Fruit fly (Drosophila melanogaster): ENCODE results near the gene CG12355.

The CG12355 gene

dm6 chr3L:15500813-15501645 is 5.7 kb upstream of the CG12355 start, which contains the start of gene CG7272:
Gene CG7272, plus strand, starts transcription at chr3L:15500938.
- peak; percentile 58; the same call in 1 of the 2 replicates for TF ChIP-seq Ets98B (GFP tag; IDR thresholded peaks at IDR 0.05)
- TF ChIP-seq CG4496 (GFP tag; IDR thresholded peaks at IDR 0.05), result peak; percentile 57; the same call in 2 of the 3 replicates
- TF ChIP-seq D1 (tag; optimal IDR thresholded peaks at IDR 0.05), result peak; percentile 0
- 0 out of 2 replicates have a peak, but pooled peaks have one; percentile 25 for TF ChIP-seq CG12605 (GFP tag; IDR thresholded peaks at IDR 0.05)
- peak; percentile 60; the same call in 1 of the 3 replicates for TF ChIP-seq fd96Ca (GFP tag; IDR thresholded peaks at IDR 0.05)
- TF ChIP-seq rn (GFP tag; IDR thresholded peaks at IDR 0.05), result no peak
- TF ChIP-seq CG13204 (GFP tag; optimal IDR thresholded peaks at IDR 0.05), result no peak
- TF ChIP-seq CG15710 (tag; optimal IDR thresholded peaks at IDR 0.05), result peak; percentile 3
- TF ChIP-seq CG32121 (GFP tag; IDR thresholded peaks at IDR 0.05), result peak; percentile 49; the same call in 1 of the 2 replicates
- TF ChIP-seq EcR (GFP tag; optimal IDR thresholded peaks at IDR 0.05), result peak; percentile 44
- peak; percentile 42 for TF ChIP-seq CG8301 (tag; optimal IDR thresholded peaks at IDR 0.05)

- TF ChIP-seq fd96Ca (GFP tag; IDR thresholded peaks at IDR 0.05) (no peak), CG15710 (tag; optimal IDR thresholded peaks at IDR 0.05) (peak; percentile 7), Pif1B (GFP tag; optimal IDR thresholded peaks at IDR 0.05) (no peak), Ets98B (GFP tag; IDR thresholded peaks at IDR 0.05) (no peak), gl (tag; optimal IDR thresholded peaks at IDR 0.05) (no peak), CG14655 (GFP tag; optimal IDR thresholded peaks at IDR 0.05) (no peak), CG17806 (tag; optimal IDR thresholded peaks at IDR 0.05) (no peak), CG13204 (GFP tag; optimal IDR thresholded peaks at IDR 0.05) (no peak)
Measured at dm6 chr3L:15498745-15499144, 3.4 kb upstream of the CG12355 start, which contains the start of gene CG7275. Gene CG7275, plus strand, starts transcription at chr3L:15498959.

- no peak for TF ChIP-seq CG13204 (GFP tag; optimal IDR thresholded peaks at IDR 0.05)
- no peak for TF ChIP-seq gl (tag; optimal IDR thresholded peaks at IDR 0.05)
- TF ChIP-seq CG34367 (tag; optimal IDR thresholded peaks at IDR 0.05), result no peak
- no peak for TF ChIP-seq CG14655 (GFP tag; optimal IDR thresholded peaks at IDR 0.05)
- TF ChIP-seq fd96Ca (GFP tag; IDR thresholded peaks at IDR 0.05), result no peak
- no peak for TF ChIP-seq CG9948 (tag; optimal IDR thresholded peaks at IDR 0.05)
Measured at dm6 chr3L:15497902-15498301, 2.6 kb upstream of the CG12355 start, which contains the start of gene CG7276. Gene CG7276, plus strand, starts transcription at chr3L:15498202.

- TF ChIP-seq CG9948 (tag; optimal IDR thresholded peaks at IDR 0.05) (no peak), Pif1A (GFP tag; optimal IDR thresholded peaks at IDR 0.05) (no peak), CG13204 (GFP tag; optimal IDR thresholded peaks at IDR 0.05) (no peak), CG8301 (tag; optimal IDR thresholded peaks at IDR 0.05) (no peak), CG34367 (tag; optimal IDR thresholded peaks at IDR 0.05) (no peak), CG12605 (GFP tag; IDR thresholded peaks at IDR 0.05) (no peak), EcR (GFP tag; optimal IDR thresholded peaks at IDR 0.05) (no peak), Ets98B (GFP tag; IDR thresholded peaks at IDR 0.05) (no peak), CG8159 (tag; optimal IDR thresholded peaks at IDR 0.05) (no peak), CG15710 (tag; optimal IDR thresholded peaks at IDR 0.05) (no peak), CG4496 (GFP tag; IDR thresholded peaks at IDR 0.05) (no peak), D1 (tag; optimal IDR thresholded peaks at IDR 0.05) (no peak), Snoo (tag; optimal IDR thresholded peaks at IDR 0.05) (no peak), CG10348 (GFP tag; IDR thresholded peaks at IDR 0.05) (no peak), fd96Ca (GFP tag; IDR thresholded peaks at IDR 0.05) (no peak), Pif1B (GFP tag; optimal IDR thresholded peaks at IDR 0.05) (no peak), CG17806 (tag; optimal IDR thresholded peaks at IDR 0.05) (no peak)
Measured at dm6 chr3L:15496274-15496673, 925 bp upstream of the CG12355 start, which contains the start of gene CG13455. Gene CG13455, plus strand, starts transcription at chr3L:15496574.

dm6 chr3L:15494599-15495271 is 614 bp downstream of the CG12355 start:
- TF ChIP-seq CG15710 (tag; optimal IDR thresholded peaks at IDR 0.05), result no peak
- no peak for TF ChIP-seq CG8159 (tag; optimal IDR thresholded peaks at IDR 0.05)
- TF ChIP-seq CG9948 (tag; optimal IDR thresholded peaks at IDR 0.05), result no peak
- no peak for TF ChIP-seq Pif1B (GFP tag; optimal IDR thresholded peaks at IDR 0.05)
- TF ChIP-seq D1 (tag; optimal IDR thresholded peaks at IDR 0.05), result no peak
- TF ChIP-seq Pif1A (GFP tag; optimal IDR thresholded peaks at IDR 0.05), result no peak
- no peak for TF ChIP-seq CG8301 (tag; optimal IDR thresholded peaks at IDR 0.05)
- no peak for TF ChIP-seq CG13204 (GFP tag; optimal IDR thresholded peaks at IDR 0.05)
- no peak for TF ChIP-seq CG12605 (GFP tag; IDR thresholded peaks at IDR 0.05)
- TF ChIP-seq Ets98B (GFP tag; IDR thresholded peaks at IDR 0.05), result no peak
- no peak for TF ChIP-seq gl (tag; optimal IDR thresholded peaks at IDR 0.05)
- TF ChIP-seq CG4496 (GFP tag; IDR thresholded peaks at IDR 0.05), result no peak
- no peak for TF ChIP-seq Snoo (tag; optimal IDR thresholded peaks at IDR 0.05)
